Fruit fly (Drosophila melanogaster): ENCODE results near the gene CG12971.

Gene CG12971

DNA sequence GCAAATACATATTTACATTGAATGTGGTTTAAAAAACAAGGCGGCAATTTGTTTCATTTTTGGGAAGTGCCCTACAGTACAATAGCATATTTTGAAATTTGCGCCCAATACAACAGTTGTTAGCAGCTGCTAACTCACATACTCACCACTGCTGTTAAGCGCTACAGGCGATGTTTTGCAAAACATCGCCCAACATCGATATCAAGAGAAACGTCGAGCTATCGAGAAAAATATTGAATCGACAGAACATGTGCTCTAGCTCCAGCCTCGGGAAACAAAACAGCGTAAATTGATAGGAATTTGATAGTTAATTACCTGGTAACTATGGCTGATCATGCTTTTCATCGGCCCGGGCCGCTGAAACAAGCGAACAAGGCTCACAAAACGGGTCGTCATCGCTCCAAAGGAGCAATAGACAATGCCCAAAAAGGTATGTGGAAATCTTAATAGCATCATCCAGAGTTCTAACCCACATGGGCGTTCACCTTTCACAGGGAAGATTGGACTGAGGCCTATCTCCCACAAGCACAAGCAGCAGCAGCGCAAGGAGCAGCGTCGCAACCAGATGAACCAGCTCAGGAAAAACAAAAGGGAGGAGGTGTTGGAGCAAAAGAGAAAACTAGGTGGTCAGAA, 21.2 kb downstream of the CG12971 start, which contains the start of gene Tsr1 (continued):
- TF ChIP-seq eve (GFP tag; optimal IDR thresholded peaks at IDR 0.05) (no peak), Kr (GFP tag; optimal IDR thresholded peaks at IDR 0.05) (no peak), E2f1 (GFP tag; IDR thresholded peaks at IDR 0.05) (no peak), slbo (GFP tag; IDR thresholded peaks at IDR 0.05) (no peak), CG42726 (GFP tag; IDR thresholded peaks at IDR 0.05; ENCODE audit: partially characterized antibody) (peak; percentile 83), zfh1 (GFP tag; IDR thresholded peaks at IDR 0.05) (no peak), tio (GFP tag; optimal IDR thresholded peaks at IDR 0.05) (no peak), HmgD (GFP tag; optimal IDR thresholded peaks at IDR 0.05) (no peak), MESR4 (GFP tag; optimal IDR thresholded peaks at IDR 0.05) (peak; percentile 81), CG2120 (GFP tag; optimal IDR thresholded peaks at IDR 0.05) (no peak), Gsc (GFP tag; IDR thresholded peaks at IDR 0.05) (no peak), slou (GFP tag; optimal IDR thresholded peaks at IDR 0.05) (no peak), hbn (GFP tag; IDR thresholded peaks at IDR 0.05; ENCODE audit: partially characterized antibody) (peak; percentile 83), CG11560 (tag; IDR thresholded peaks at IDR 0.05) (no peak), sqz (GFP tag; optimal IDR thresholded peaks at IDR 0.05) (no peak), CG17359 (tag; optimal IDR thresholded peaks at IDR 0.05) (no peak), lmd (GFP tag; IDR thresholded peaks at IDR 0.05) (no peak), pzg (GFP tag; optimal IDR thresholded peaks at IDR 0.05) (peak; percentile 69), CG12104 (GFP tag; optimal IDR thresholded peaks at IDR 0.05) (no peak), Meics (GFP tag; optimal IDR thresholded peaks at IDR 0.05) (no peak), CoRest (tag; optimal IDR thresholded peaks at IDR 0.05) (no peak), amos (GFP tag; IDR thresholded peaks at IDR 0.05; ENCODE audit: partially characterized antibody) (peak; percentile 93), odd (GFP tag; optimal IDR thresholded peaks at IDR 0.05) (no peak), CTCF (GFP tag; optimal IDR thresholded peaks at IDR 0.05) (peak; percentile 12), CG4617 (GFP tag; optimal IDR thresholded peaks at IDR 0.05; ENCODE audit: borderline replicate concordance) (peak; percentile 32), CG10462 (GFP tag; optimal IDR thresholded peaks at IDR 0.05) (no peak), trem (tag; optimal IDR thresholded peaks at IDR 0.05) (peak; percentile 47), fd3F (GFP tag; optimal IDR thresholded peaks at IDR 0.05) (no peak), CG18476 (GFP tag; optimal IDR thresholded peaks at IDR 0.05) (no peak), chinmo (GFP tag; IDR thresholded peaks at IDR 0.05; ENCODE audit: partially characterized antibody) (peak; percentile 94), Hmr (GFP tag; optimal IDR thresholded peaks at IDR 0.05) (no peak), rib (GFP tag; IDR thresholded peaks at IDR 0.05) (no peak), gfzf (GFP tag; optimal IDR thresholded peaks at IDR 0.05) (peak; percentile 19), dimm (GFP tag; IDR thresholded peaks at IDR 0.05) (no peak), CG3163 (GFP tag; optimal IDR thresholded peaks at IDR 0.05) (no peak), CG17328 (GFP tag; IDR thresholded peaks at IDR 0.05) (no peak), CG17568 (GFP tag; optimal IDR thresholded peaks at IDR 0.05) (no peak), BEAF-32 (GFP tag; optimal IDR thresholded peaks at IDR 0.05) (peak; percentile 82), tx (GFP tag; optimal IDR thresholded peaks at IDR 0.05) (no peak), Stat92E (GFP tag; optimal IDR thresholded peaks at IDR 0.05) (no peak), Hr78 (GFP tag; optimal IDR thresholded peaks at IDR 0.05) (no peak), knrl (GFP tag; IDR thresholded peaks at IDR 0.05; ENCODE audit: partially characterized antibody) (peak; percentile 76; the same call in 2 of the 3 replicates), crol (GFP tag; IDR thresholded peaks at IDR 0.05) (no peak), bcd (GFP tag; optimal IDR thresholded peaks at IDR 0.05) (no peak), D (optimal IDR thresholded peaks at IDR 0.05) (no peak), D (GFP tag; optimal IDR thresholded peaks at IDR 0.05) (no peak), HLH3B (GFP tag; IDR thresholded peaks at IDR 0.05) (no peak), CG43689 (GFP tag; IDR thresholded peaks at IDR 0.05) (no peak), CG3995 (GFP tag; optimal IDR thresholded peaks at IDR 0.05) (no peak), ab (GFP tag; optimal IDR thresholded peaks at IDR 0.05) (no peak), dysf (GFP tag; IDR thresholded peaks at IDR 0.05) (no peak)
